Worm (Caenorhabditis elegans) whole organism, L3 larva: ENCODE results near the gene chhy-1.
A peak's percentile ranks its signal among the peaks of the same experiment; 100 is the strongest.

ENCODE experiments used
- ZK546.5 ChIP-seq: sonication (generic microtip); optimal IDR thresholded peaks from 2 replicates; lab custom pipeline; 2017; ENCODE audit warnings: missing biosample characterization, missing genetic modification characterization
- aly-2 ChIP-seq: fragments of 150-350 bp; optimal IDR thresholded peaks from 2 replicates; lab custom pipeline; 2014; ENCODE audit warnings: missing biosample characterization, missing genetic modification characterization
- ama-1 ChIP-seq: fragments of 150-350 bp; optimal IDR thresholded peaks from 2 replicates; lab custom pipeline; 2018
- ceh-28 ChIP-seq: fragments of 150-350 bp; optimal IDR thresholded peaks from 2 replicates; lab custom pipeline; 2014; ENCODE audit warnings: missing biosample characterization, missing genetic modification reagents, missing genetic modification characterization
- ceh-82 ChIP-seq: fragments of 150-350 bp; optimal IDR thresholded peaks from 2 replicates; lab custom pipeline; 2014; ENCODE audit warnings: missing biosample characterization, missing genetic modification characterization
- ceh-9 ChIP-seq: sonication (generic microtip); optimal IDR thresholded peaks from 2 replicates; lab custom pipeline; 2018; ENCODE audit warnings: missing biosample characterization, missing genetic modification characterization
- daf-12 ChIP-seq: fragments of 150-350 bp; optimal IDR thresholded peaks from 2 replicates; lab custom pipeline; 2014; ENCODE audit warnings: missing biosample characterization, missing genetic modification reagents, missing genetic modification characterization
- egl-27 ChIP-seq: sonication (generic microtip); optimal IDR thresholded peaks from 4 replicates; lab custom pipeline; 2017; ENCODE audit warnings: missing biosample characterization, missing genetic modification reagents, missing genetic modification characterization
- egl-5 ChIP-seq: fragments of 150-350 bp; optimal IDR thresholded peaks from 2 replicates; lab custom pipeline; 2017; ENCODE audit warnings: missing biosample characterization, missing genetic modification reagents, missing genetic modification characterization, inconsistent platforms
- elt-1 ChIP-seq: fragments of 150-350 bp; optimal IDR thresholded peaks from 2 replicates; lab custom pipeline; 2014; ENCODE audit warnings: missing biosample characterization, missing genetic modification characterization
- elt-2 ChIP-seq: sonication (generic microtip); optimal IDR thresholded peaks from 2 replicates; lab custom pipeline; 2016; ENCODE audit warnings: missing genetic modification reagents, mild to moderate bottlenecking, missing genetic modification characterization, missing compliant biosample characterization
- elt-3 ChIP-seq, 3 experiments: fragments of 150-350 bp in 1 of 3; sonication (generic microtip) in 2 of 3; optimal IDR thresholded peaks; 2 replicates in 2 of 3; 4 replicates in 1 of 3; lab custom pipeline; 2014 to 2017; ENCODE audit warnings: missing biosample characterization in 3 of 3, missing genetic modification characterization in 3 of 3
- eor-1 ChIP-seq, 2 experiments: fragments of 150-350 bp; optimal IDR thresholded peaks; 2 replicates each; lab custom pipeline; 2014 to 2018; ENCODE audit warnings: missing biosample characterization in 2 of 2, missing genetic modification characterization in 2 of 2
- fkh-2 ChIP-seq: fragments of 150-350 bp; optimal IDR thresholded peaks from 2 replicates; lab custom pipeline; 2014; ENCODE audit warnings: missing biosample characterization, missing genetic modification reagents, missing genetic modification characterization
- fos-1 ChIP-seq: fragments of 150-350 bp; optimal IDR thresholded peaks from 2 replicates; lab custom pipeline; 2014; ENCODE audit warnings: missing biosample characterization, missing genetic modification characterization
- hmg-11 ChIP-seq: sonication (generic microtip); optimal IDR thresholded peaks from 2 replicates; lab custom pipeline; 2016; ENCODE audit warnings: missing genetic modification characterization, missing compliant biosample characterization
- jun-1 ChIP-seq: fragments of 150-350 bp; optimal IDR thresholded peaks from 2 replicates; lab custom pipeline; 2014; ENCODE audit warnings: missing biosample characterization, missing genetic modification reagents, missing genetic modification characterization
- lin-39 ChIP-seq: fragments of 150-350 bp; optimal IDR thresholded peaks from 2 replicates; lab custom pipeline; 2018; ENCODE audit warnings: missing biosample characterization, missing genetic modification reagents, missing genetic modification characterization
- lsy-12 ChIP-seq: sonication (generic microtip); optimal IDR thresholded peaks from 2 replicates; lab custom pipeline; 2016; ENCODE audit warnings: mild to moderate bottlenecking, missing genetic modification characterization, missing compliant biosample characterization
- mdl-1 ChIP-seq: fragments of 150-350 bp; optimal IDR thresholded peaks from 2 replicates; lab custom pipeline; 2014; ENCODE audit warnings: missing biosample characterization, missing genetic modification characterization
- mml-1 ChIP-seq: fragments of 150-350 bp; sonication (generic microtip); optimal IDR thresholded peaks from 3 replicates; lab custom pipeline; 2014; ENCODE audit warnings: missing biosample characterization, missing genetic modification characterization
- nfya-1 ChIP-seq: sonication (generic microtip); optimal IDR thresholded peaks from 2 replicates; lab custom pipeline; 2017; ENCODE audit warnings: missing genetic modification characterization, mild to moderate bottlenecking, missing compliant biosample characterization, antibody characterized with exemption, moderate library complexity; ENCODE audit not compliant: insufficient read depth
- nhr-12 ChIP-seq: fragments of 150-350 bp; optimal IDR thresholded peaks from 2 replicates; lab custom pipeline; 2014; ENCODE audit warnings: missing biosample characterization, missing genetic modification characterization
- nhr-23 ChIP-seq: fragments of 150-350 bp; optimal IDR thresholded peaks from 2 replicates; lab custom pipeline; 2014; ENCODE audit warnings: missing biosample characterization, missing genetic modification reagents, missing genetic modification characterization
- nhr-237 ChIP-seq: fragments of 150-350 bp; optimal IDR thresholded peaks from 2 replicates; lab custom pipeline; 2014; ENCODE audit warnings: missing biosample characterization, missing genetic modification characterization
- nhr-25 ChIP-seq: sonication (generic microtip); optimal IDR thresholded peaks from 2 replicates; lab custom pipeline; 2017; ENCODE audit warnings: missing biosample characterization, missing genetic modification characterization
- nhr-28 ChIP-seq: fragments of 150-350 bp; optimal IDR thresholded peaks from 2 replicates; lab custom pipeline; 2014; ENCODE audit warnings: missing biosample characterization, missing genetic modification characterization
- nhr-43 ChIP-seq: sonication (generic microtip); optimal IDR thresholded peaks from 2 replicates; lab custom pipeline; 2016; ENCODE audit warnings: mild to moderate bottlenecking, missing genetic modification characterization, missing compliant biosample characterization; ENCODE audit not compliant: poor library complexity, severe bottlenecking
- nhr-76 ChIP-seq: fragments of 150-350 bp; sonication (generic microtip); optimal IDR thresholded peaks from 5 replicates; lab custom pipeline; 2014; ENCODE audit warnings: missing biosample characterization, missing genetic modification characterization
- nhr-77 ChIP-seq: fragments of 150-350 bp; optimal IDR thresholded peaks from 2 replicates; lab custom pipeline; 2014; ENCODE audit warnings: missing biosample characterization, missing genetic modification characterization
- pha-4 ChIP-seq: fragments of 150-350 bp; optimal IDR thresholded peaks from 2 replicates; lab custom pipeline; 2014; ENCODE audit warnings: missing biosample characterization, missing genetic modification reagents, missing genetic modification characterization
- pqm-1 ChIP-seq: fragments of 150-350 bp; optimal IDR thresholded peaks from 2 replicates; lab custom pipeline; 2017; ENCODE audit warnings: missing biosample characterization, missing genetic modification characterization, inconsistent platforms
- skn-1 ChIP-seq: fragments of 150-350 bp; optimal IDR thresholded peaks from 2 replicates; lab custom pipeline; 2014; ENCODE audit warnings: missing biosample characterization, missing genetic modification characterization
- tbx-2 ChIP-seq: sonication (generic microtip); optimal IDR thresholded peaks from 2 replicates; lab custom pipeline; 2016; ENCODE audit warnings: mild to moderate bottlenecking, missing genetic modification characterization, missing compliant biosample characterization
- unc-39 ChIP-seq: sonication (generic microtip); optimal IDR thresholded peaks from 4 replicates; lab custom pipeline; 2017; ENCODE audit warnings: missing biosample characterization, missing genetic modification characterization
- unc-62 ChIP-seq: fragments of 150-350 bp; sonication (generic microtip); optimal IDR thresholded peaks from 4 replicates; lab custom pipeline; 2014; ENCODE audit warnings: missing biosample characterization, missing genetic modification reagents, missing genetic modification characterization
- ztf-11 ChIP-seq: fragments of 150-350 bp; optimal IDR thresholded peaks from 2 replicates; lab custom pipeline; 2014; ENCODE audit warnings: missing biosample characterization, missing genetic modification characterization
- ztf-4 ChIP-seq: fragments of 150-350 bp; optimal IDR thresholded peaks from 2 replicates; lab custom pipeline; 2014; ENCODE audit warnings: missing biosample characterization, missing genetic modification characterization

The chhy-1 gene

DNA sequence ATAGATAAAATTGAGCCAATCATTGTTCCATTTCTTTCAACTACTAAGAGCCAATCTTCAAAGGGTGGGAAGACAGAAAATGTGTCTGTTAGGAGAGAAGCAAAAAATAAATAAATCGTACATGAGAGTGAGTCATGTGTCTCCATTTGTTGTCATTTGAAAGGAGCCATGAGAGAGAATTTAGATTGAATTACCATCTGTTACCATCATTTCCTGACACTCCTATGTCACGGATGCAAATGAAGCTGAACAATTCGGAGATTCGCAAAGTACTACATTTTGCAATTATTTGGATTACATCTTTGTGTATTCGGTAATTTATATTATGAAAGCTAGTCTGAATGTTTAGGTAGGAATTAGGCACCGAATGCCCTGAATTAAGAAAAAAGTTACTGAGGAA lies 29.0 kb downstream of the chhy-1 start:
- no peak for TF ChIP-seq pha-4 (tag; lab: Kevin White, UChicago)
- TF ChIP-seq nhr-28 (tag; lab: Kevin White, UChicago) = no peak
- TF ChIP-seq nhr-76 (tag; lab: Kevin White, UChicago) = no peak
- no peak for TF ChIP-seq lin-39 (tag; lab: Kevin White, UChicago)
- no peak for TF ChIP-seq aly-2 (tag; lab: Kevin White, UChicago)
- no peak for TF ChIP-seq ama-1 (lab: Kevin White, UChicago)
- TF ChIP-seq elt-2 (tag; lab: Kevin White, UChicago) = no peak
- no peak for TF ChIP-seq nhr-43 (tag; lab: Kevin White, UChicago)
- no peak for TF ChIP-seq egl-5 (tag; lab: Kevin White, UChicago)
- TF ChIP-seq unc-39 (tag; lab: Kevin White, UChicago) = no peak
- TF ChIP-seq ceh-82 (tag; lab: Kevin White, UChicago) = no peak
- TF ChIP-seq skn-1 (tag; lab: Kevin White, UChicago) = no peak

DNA sequence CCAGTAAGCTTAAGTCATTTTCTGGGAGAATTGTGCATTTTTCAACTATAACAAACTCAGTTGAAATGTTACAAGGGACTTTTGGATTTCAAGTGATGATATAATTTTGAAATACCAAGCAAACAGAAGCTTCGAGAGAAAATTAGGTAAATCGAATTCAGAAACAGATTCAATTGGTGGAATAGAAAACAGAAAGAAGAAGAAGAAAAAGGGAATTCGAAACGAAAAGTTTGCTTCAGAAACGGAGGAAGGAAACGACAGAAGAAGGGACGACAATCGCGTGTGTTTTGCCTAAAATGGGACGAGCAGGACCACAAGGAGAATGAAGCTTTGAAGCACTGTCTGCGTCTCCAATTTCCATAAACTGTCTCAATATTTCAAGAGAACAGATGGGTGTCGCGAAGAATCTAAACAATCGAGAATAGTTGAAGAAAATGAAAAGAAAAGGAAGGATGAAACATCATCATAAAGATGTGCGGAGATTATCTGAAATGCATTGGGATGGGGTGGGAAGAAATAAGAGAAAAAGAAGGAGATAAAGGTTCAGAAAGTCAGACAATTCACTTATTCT lies 29.7 kb downstream of the chhy-1 start:
- peak; percentile 64 for TF ChIP-seq elt-1 (tag; lab: Kevin White, UChicago)
- no peak for TF ChIP-seq nhr-237 (tag; lab: Kevin White, UChicago)
- no peak for TF ChIP-seq mdl-1 (tag; lab: Kevin White, UChicago)
- TF ChIP-seq nhr-25 = no peak
- no peak for TF ChIP-seq unc-62 (GFP tag; lab: Kevin White, UChicago)
- no peak for TF ChIP-seq aly-2 (tag; lab: Kevin White, UChicago)
- TF ChIP-seq nfya-1 (tag; lab: Kevin White, UChicago) = peak; percentile 14
- no peak for TF ChIP-seq ztf-4 (tag; lab: Kevin White, UChicago)
- TF ChIP-seq nhr-12 (tag; lab: Kevin White, UChicago) = no peak
- TF ChIP-seq fos-1 (tag; lab: Kevin White, UChicago) = no peak
- no peak for TF ChIP-seq nhr-28 (tag; lab: Kevin White, UChicago)
- no peak for TF ChIP-seq tbx-2 (tag; lab: Kevin White, UChicago)
- peak; percentile 18 for TF ChIP-seq lin-39 (tag; lab: Kevin White, UChicago)
- TF ChIP-seq daf-12 = no peak
- TF ChIP-seq, all 47 proteins: peak for 3

DNA sequence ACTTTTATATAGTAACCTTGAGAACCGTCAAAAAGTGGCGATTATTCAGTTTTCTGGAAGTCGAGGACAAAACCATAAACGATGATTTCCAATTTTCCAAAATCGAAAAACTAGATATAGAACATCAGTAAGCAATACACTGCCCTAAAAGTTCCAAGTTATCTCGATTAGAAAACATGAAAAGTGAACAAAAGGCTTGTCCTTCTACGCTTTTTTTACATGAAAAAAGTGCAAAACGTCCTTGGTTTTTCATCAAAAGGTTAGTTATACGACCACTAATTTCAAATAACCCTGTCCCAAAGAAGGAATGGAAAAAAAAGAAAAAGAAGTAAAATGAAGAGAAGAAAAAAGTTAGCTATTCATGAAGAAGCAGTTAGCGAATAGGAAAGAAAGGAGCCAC lies 31.5 kb downstream of the chhy-1 start:
- TF ChIP-seq nhr-25 (peak; percentile 56), ZK546.5 (tag; lab: Kevin White, UChicago) (no peak)

DNA sequence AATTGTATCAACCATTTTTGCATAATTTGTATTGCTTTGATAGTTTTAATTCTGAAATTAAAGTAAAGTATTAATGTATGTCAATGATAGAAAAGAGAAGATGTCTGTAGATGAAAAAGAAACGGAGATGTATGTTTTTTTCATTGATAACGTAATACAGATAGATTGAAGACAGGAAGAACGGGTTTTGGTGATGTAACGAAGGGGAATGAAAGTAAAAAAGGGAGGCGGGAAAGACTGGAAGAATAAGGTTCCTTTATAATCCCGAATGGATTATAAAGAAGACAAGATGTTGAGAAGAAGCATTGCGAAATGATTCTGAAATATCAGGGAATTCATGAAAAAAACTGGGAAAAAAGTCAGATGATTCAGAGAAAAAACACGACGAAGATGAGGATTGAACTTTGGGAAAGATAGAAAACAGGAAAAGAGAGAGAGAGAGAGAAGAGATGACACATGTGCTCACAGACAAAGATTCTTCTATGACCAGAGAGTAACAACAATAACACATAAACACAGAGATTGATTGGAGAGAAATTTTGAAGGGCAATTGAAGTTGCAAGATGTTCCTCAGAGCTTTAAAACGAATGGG lies 32.3 kb downstream of the chhy-1 start, which contains the start of gene F54C9.11:
Gene F54C9.11 (minus strand): TSS at position 51 of the 592 bp plus-strand sequence.
- no peak for TF ChIP-seq nhr-76 (tag; lab: Kevin White, UChicago)
- no peak for TF ChIP-seq eor-1 (tag; optimal IDR thresholded peaks at IDR 0.05; lab: Kevin White, UChicago)
- no peak for TF ChIP-seq nhr-23 (tag; lab: Kevin White, UChicago)
- no peak for TF ChIP-seq egl-27 (tag; lab: Kevin White, UChicago)
- TF ChIP-seq nfya-1 (tag; lab: Kevin White, UChicago) = peak; percentile 47
- no peak for TF ChIP-seq ama-1 (lab: Kevin White, UChicago)
- no peak for TF ChIP-seq ceh-28 (tag; lab: Kevin White, UChicago)
- TF ChIP-seq egl-5 (tag; lab: Kevin White, UChicago) = peak; percentile 42
- TF ChIP-seq ztf-4 (tag; lab: Kevin White, UChicago) = no peak
- no peak for TF ChIP-seq elt-3 (tag; optimal IDR thresholded peaks at IDR 0.05; lab: Kevin White, UChicago)
- no peak for TF ChIP-seq mml-1 (tag; lab: Kevin White, UChicago)

DNA sequence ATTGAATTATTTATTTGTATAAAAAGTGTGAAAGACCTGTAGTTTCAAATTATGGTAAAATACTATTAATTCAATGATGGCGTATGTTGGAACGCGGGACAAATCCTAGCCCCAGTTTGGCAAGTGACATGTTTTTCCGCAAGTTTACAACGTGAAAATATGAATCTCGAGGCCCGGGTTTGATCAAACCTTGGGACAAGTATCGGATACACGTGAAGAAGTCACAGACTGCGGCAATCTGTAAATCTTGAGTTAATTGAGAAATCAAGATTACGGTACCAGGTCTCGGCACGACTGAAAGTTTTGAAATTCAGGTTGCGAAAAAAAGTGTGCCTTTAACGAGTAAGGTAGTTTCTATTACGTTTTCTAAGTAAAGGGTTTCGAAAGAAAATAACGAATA lies 34.4 kb downstream of the chhy-1 start:
- no peak for TF ChIP-seq fkh-2
- no peak for TF ChIP-seq skn-1 (tag; lab: Kevin White, UChicago)
- TF ChIP-seq egl-5 (tag; lab: Kevin White, UChicago) = no peak
- no peak for TF ChIP-seq nhr-77
- TF ChIP-seq nhr-43 (tag; lab: Kevin White, UChicago) = no peak
- TF ChIP-seq nhr-23 (tag; lab: Kevin White, UChicago) = no peak
- no peak for TF ChIP-seq hmg-11 (tag; lab: Kevin White, UChicago)
- TF ChIP-seq unc-39 (tag; lab: Kevin White, UChicago) = no peak
- no peak for TF ChIP-seq ztf-4 (tag; lab: Kevin White, UChicago)
- TF ChIP-seq lsy-12 (tag; lab: Kevin White, UChicago) = no peak
- TF ChIP-seq tbx-2 (tag; lab: Kevin White, UChicago) = no peak
- no peak for TF ChIP-seq ceh-9
- TF ChIP-seq jun-1 (tag; lab: Kevin White, UChicago) = no peak
- TF ChIP-seq ama-1 (lab: Kevin White, UChicago) = no peak
- no peak for TF ChIP-seq pqm-1 (tag; lab: Kevin White, UChicago)
- no peak for TF ChIP-seq nhr-28 (tag; lab: Kevin White, UChicago)
- no peak for TF ChIP-seq ztf-11 (tag; lab: Kevin White, UChicago)
- no peak for TF ChIP-seq ceh-28 (tag; lab: Kevin White, UChicago)
- TF ChIP-seq fos-1 (tag; lab: Kevin White, UChicago) = no peak
